Worm (Caenorhabditis elegans) whole organism, midembryonic: Measurements from ENCODE around the gene R03D7.15.

ENCODE experiments used
- T22C8.4 ChIP-seq: fragments of 200-800 bp; sonication (Bioruptor generic); IDR thresholded peaks from 2 replicates; pipeline ENCODE4 v1.3.6; 2022; ENCODE audit warnings: missing genetic modification characterization, missing compliant biosample characterization
- cog-1 ChIP-seq: sonication (generic microtip); optimal IDR thresholded peaks from 2 replicates; lab custom pipeline; 2016; ENCODE audit warnings: missing genetic modification characterization, missing compliant biosample characterization
- flt-1 ChIP-seq: fragments of 200-800 bp; sonication (Bioruptor generic); IDR thresholded peaks from 2 replicates; pipeline ENCODE4 v1.3.6; 2022; ENCODE audit warnings: missing genetic modification characterization, missing compliant biosample characterization
- klf-2 ChIP-seq: fragments of 200-800 bp; sonication (Bioruptor generic); conservative IDR thresholded peaks from 2 replicates; pipeline ENCODE4 v1.3.6; 2022; ENCODE audit warnings: missing genetic modification reagents, missing genetic modification characterization, missing compliant biosample characterization
- med-1 ChIP-seq: sonication (generic microtip); optimal IDR thresholded peaks from 2 replicates; lab custom pipeline; 2017; ENCODE audit warnings: missing genetic modification characterization, mild to moderate bottlenecking, missing compliant biosample characterization, antibody characterized with exemption, missing genetic modification reagents; ENCODE audit not compliant: insufficient read depth
- tab-1 ChIP-seq: fragments of 200-800 bp; sonication (Bioruptor generic); IDR thresholded peaks from 2 replicates; pipeline ENCODE4 v1.3.6; 2022; ENCODE audit warnings: missing genetic modification characterization, missing compliant biosample characterization
- ztf-23 ChIP-seq: fragments of 200-800 bp; sonication (Bioruptor generic); IDR thresholded peaks from 2 replicates; pipeline ENCODE4 v1.3.6; 2022; ENCODE audit warnings: missing genetic modification reagents, missing genetic modification characterization, missing compliant biosample characterization
- ztf-29 ChIP-seq: fragments of 200-800 bp; sonication (Bioruptor generic); IDR thresholded peaks from 2 replicates; pipeline ENCODE4 v1.3.6; 2022; ENCODE audit warnings: missing genetic modification reagents, missing genetic modification characterization, missing compliant biosample characterization

ce11 chrII:10894996-10895395, 47.0 kb upstream of the R03D7.15 start, which contains the start of gene sra-10:
- TF ChIP-seq cog-1 (tag; lab: Kevin White, UChicago) (no peak), tab-1 (GFP tag; lab: Robert Waterston, UW) (no peak), ztf-29 (GFP tag; lab: Robert Waterston, UW) (no peak), flt-1 (GFP tag; lab: Robert Waterston, UW) (no peak), klf-2 (GFP tag; lab: Robert Waterston, UW) (no peak), ztf-23 (GFP tag; lab: Robert Waterston, UW) (no peak), med-1 (GFP tag; lab: Kevin White, UChicago) (no peak), T22C8.4 (GFP tag; lab: Robert Waterston, UW) (no peak)
